Worm (Caenorhabditis elegans): ENCODE measurements around the gene hse-5.

Gene hse-5

DNA sequence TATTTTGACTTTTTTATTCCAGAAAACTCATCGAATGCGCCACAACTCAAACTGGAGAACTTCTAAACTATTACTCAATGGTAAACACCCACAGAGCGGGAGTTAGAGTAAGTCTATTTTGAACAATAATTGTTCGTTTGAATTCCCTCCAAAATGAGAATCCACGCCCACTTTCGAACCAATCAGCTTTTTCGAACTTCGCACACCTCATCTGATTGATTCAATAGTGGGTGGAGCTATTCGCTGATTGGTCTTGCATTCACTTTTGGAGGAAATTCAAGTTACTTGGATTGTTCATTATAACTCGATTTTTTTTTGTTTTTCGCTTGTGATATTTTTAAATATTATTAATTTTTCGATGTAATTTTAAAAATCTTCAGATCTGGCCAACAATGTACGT, 50.7 kb downstream of the hse-5 start:
- TF ChIP-seq blmp-1 (tag; optimal IDR thresholded peaks at IDR 0.05) (no peak), lin-32 (GFP tag; optimal IDR thresholded peaks at IDR 0.05) (no peak), ham-2 (GFP tag; optimal IDR thresholded peaks at IDR 0.05) (no peak), M03D4.4 (tag; optimal IDR thresholded peaks at IDR 0.05) (no peak), mep-1 (tag; optimal IDR thresholded peaks at IDR 0.05) (no peak), unc-62 (GFP tag; optimal IDR thresholded peaks at IDR 0.05) (no peak), drap-1 (GFP tag; optimal IDR thresholded peaks at IDR 0.05) (no peak), ces-1 (GFP tag; optimal IDR thresholded peaks at IDR 0.05) (no peak), elt-1 (tag; optimal IDR thresholded peaks at IDR 0.05; ENCODE audit: borderline replicate concordance, insufficient read depth) (no peak), snpc-4 (tag; optimal IDR thresholded peaks at IDR 0.05) (no peak), lsy-2 (tag; optimal IDR thresholded peaks at IDR 0.05) (no peak), ztf-11 (tag; optimal IDR thresholded peaks at IDR 0.05) (no peak), nhr-12 (tag; optimal IDR thresholded peaks at IDR 0.05) (no peak), mls-2 (tag; optimal IDR thresholded peaks at IDR 0.05) (no peak), nhr-28 (tag; optimal IDR thresholded peaks at IDR 0.05) (no peak), mab-5 (tag; optimal IDR thresholded peaks at IDR 0.05) (no peak), cnd-1 (tag; optimal IDR thresholded peaks at IDR 0.05) (no peak), ceh-39 (tag; optimal IDR thresholded peaks at IDR 0.05) (no peak), lin-13 (tag; optimal IDR thresholded peaks at IDR 0.05) (no peak), flh-1 (GFP tag; optimal IDR thresholded peaks at IDR 0.05) (no peak)

DNA sequence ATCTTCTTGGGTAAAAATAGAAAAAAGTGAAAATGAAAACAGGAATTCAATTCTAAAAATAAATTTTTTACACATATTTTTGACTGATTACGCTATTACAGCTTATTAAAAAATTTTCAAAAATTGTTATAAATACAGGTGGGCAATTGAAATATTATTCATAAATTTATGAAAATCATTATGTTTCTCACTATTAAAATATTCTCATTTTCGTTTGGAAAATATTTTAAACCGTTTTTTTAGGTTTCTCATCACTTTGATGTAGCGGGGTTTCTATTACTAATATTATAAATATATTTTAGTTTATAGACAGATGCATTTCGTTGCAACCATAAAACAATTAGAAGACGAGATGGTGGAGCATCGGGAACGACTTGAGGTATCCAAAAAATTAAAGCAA, 52.0 kb downstream of the hse-5 start, which contains the start of gene R07E5.5:
Gene R07E5.5 (plus strand): TSS at position 301 of the 400 bp plus-strand sequence.
- TF ChIP-seq unc-39 (tag; optimal IDR thresholded peaks at IDR 0.05) (no peak), mab-5 (tag; optimal IDR thresholded peaks at IDR 0.05) (no peak), ceh-39 (tag; optimal IDR thresholded peaks at IDR 0.05) (no peak), mep-1 (tag; optimal IDR thresholded peaks at IDR 0.05) (no peak), nhr-12 (tag; optimal IDR thresholded peaks at IDR 0.05) (no peak), unc-120 (tag; optimal IDR thresholded peaks at IDR 0.05; ENCODE audit: poor library complexity, severe bottlenecking) (no peak), ceh-43 (GFP tag; optimal IDR thresholded peaks at IDR 0.05) (no peak), unc-62 (GFP tag; optimal IDR thresholded peaks at IDR 0.05) (no peak), ceh-83 (GFP tag; optimal IDR thresholded peaks at IDR 0.05) (no peak), snpc-4 (tag; optimal IDR thresholded peaks at IDR 0.05) (no peak), lin-13 (tag; optimal IDR thresholded peaks at IDR 0.05) (no peak), mls-2 (tag; optimal IDR thresholded peaks at IDR 0.05) (no peak), lin-32 (GFP tag; optimal IDR thresholded peaks at IDR 0.05) (no peak), sptf-1 (tag; optimal IDR thresholded peaks at IDR 0.05) (no peak), lsy-2 (tag; optimal IDR thresholded peaks at IDR 0.05) (no peak), bed-3 (GFP tag; optimal IDR thresholded peaks at IDR 0.05) (no peak), ces-1 (GFP tag; optimal IDR thresholded peaks at IDR 0.05) (no peak), drap-1 (GFP tag; optimal IDR thresholded peaks at IDR 0.05) (no peak)

DNA sequence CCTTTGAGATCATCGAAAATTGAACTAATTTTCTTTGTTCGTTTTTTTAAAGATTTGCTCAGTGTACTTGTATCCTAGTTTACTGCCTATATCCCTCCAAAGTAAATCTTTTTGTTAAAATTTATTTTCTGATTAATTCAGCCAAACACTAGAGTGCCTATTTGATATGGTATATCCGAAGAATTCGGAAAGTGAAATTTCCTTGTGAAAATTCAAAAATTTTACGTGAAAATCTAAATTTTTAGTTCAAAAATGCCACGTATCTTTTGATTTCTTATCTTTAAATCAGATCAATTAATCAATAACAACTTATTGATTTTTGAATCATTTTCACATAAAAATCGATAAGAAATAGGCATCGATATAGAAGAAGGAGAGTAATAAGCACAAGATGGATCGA, 53.3 kb downstream of the hse-5 start, which contains the start of gene R07E5.6:
Gene R07E5.6 (plus strand): TSS at position 301 of the 400 bp plus-strand sequence.
- TF ChIP-seq mep-1 (tag; optimal IDR thresholded peaks at IDR 0.05) (no peak), sptf-1 (tag; optimal IDR thresholded peaks at IDR 0.05) (no peak), unc-39 (tag; optimal IDR thresholded peaks at IDR 0.05) (no peak), elt-1 (tag; optimal IDR thresholded peaks at IDR 0.05; ENCODE audit: borderline replicate concordance, insufficient read depth) (no peak), drap-1 (GFP tag; optimal IDR thresholded peaks at IDR 0.05) (no peak), unc-62 (GFP tag; optimal IDR thresholded peaks at IDR 0.05) (no peak), nhr-12 (tag; optimal IDR thresholded peaks at IDR 0.05) (no peak), flh-1 (GFP tag; optimal IDR thresholded peaks at IDR 0.05) (no peak), nhr-237 (tag; optimal IDR thresholded peaks at IDR 0.05) (no peak), ztf-11 (tag; optimal IDR thresholded peaks at IDR 0.05) (no peak), bed-3 (GFP tag; optimal IDR thresholded peaks at IDR 0.05) (no peak), ceh-39 (tag; optimal IDR thresholded peaks at IDR 0.05) (no peak), elt-3 (tag; optimal IDR thresholded peaks at IDR 0.05) (no peak), pha-4 (tag; optimal IDR thresholded peaks at IDR 0.05) (no peak), ceh-43 (GFP tag; optimal IDR thresholded peaks at IDR 0.05) (no peak)
